Fruit fly (Drosophila melanogaster): ENCODE measurements around the gene Marf.

Gene Marf

DNA sequence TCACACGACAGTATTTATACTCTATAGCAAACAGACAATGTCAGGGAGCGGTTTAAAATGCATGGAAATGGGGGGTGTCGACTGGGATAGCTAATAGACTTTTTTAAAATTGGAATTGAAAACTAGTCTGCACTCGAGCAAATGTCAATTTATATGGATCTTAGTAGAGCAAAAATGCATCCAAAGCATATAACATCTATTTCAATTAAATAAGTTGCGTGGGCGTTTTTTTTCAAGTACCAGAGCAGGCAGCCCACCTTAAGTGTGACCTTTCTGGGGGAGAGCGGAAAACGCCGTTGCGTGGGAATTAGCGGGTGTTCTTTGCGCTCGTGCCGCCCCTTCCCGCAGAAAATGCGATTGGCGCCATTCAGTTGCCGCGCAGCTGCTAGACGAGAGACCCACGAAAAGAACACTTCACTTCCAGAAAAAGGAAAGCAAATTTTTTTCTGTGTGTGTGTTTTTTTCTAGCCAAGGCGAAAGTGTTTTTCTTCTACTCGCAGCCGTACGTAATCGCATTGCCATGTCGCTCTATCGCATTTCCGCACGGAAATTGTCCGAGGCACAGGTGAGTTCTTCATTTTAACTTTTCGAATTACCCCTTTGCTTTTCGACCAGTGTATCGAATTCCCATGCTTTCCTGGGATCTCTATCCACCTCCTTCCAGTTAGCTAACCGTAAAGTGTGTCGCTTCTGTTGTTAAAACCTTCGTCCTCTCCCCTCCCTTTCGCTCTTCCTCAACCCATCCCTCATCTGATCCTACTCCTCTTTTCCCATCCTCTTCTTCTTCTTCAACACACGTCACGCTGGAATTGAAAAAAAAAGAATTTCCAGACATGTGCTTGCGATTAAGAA, 13.6 kb upstream of the Marf start (continued):
- TF ChIP-seq Atf6 (GFP tag; IDR thresholded peaks at IDR 0.05) (no peak; the same call in 1 of the 2 replicates), ranshi (GFP tag; IDR thresholded peaks at IDR 0.05) (no peak; the same call in 1 of the 2 replicates), Xrp1 (GFP tag; IDR thresholded peaks at IDR 0.05) (peak; percentile 27; the same call in 1 of the 2 replicates), GATAe (GFP tag; conservative IDR thresholded peaks at IDR 0.05) (no peak), B-H1 (GFP tag; IDR thresholded peaks at IDR 0.05) (no peak; the same call in 2 of the 3 replicates), eve (GFP tag; optimal IDR thresholded peaks at IDR 0.05) (no peak), CG2875 (GFP tag; optimal IDR thresholded peaks at IDR 0.05) (no peak), CG10979 (tag; optimal IDR thresholded peaks at IDR 0.05) (no peak), ara (GFP tag; IDR thresholded peaks at IDR 0.05) (no peak), CG18476 (GFP tag; optimal IDR thresholded peaks at IDR 0.05) (no peak), mam (GFP tag; optimal IDR thresholded peaks at IDR 0.05) (peak; percentile 5), Gug (GFP tag; IDR thresholded peaks at IDR 0.05) (no peak), CG3065 (GFP tag; optimal IDR thresholded peaks at IDR 0.05) (peak; percentile 34), CG17612 (GFP tag; IDR thresholded peaks at IDR 0.05) (no peak), CG18011 (GFP tag; optimal IDR thresholded peaks at IDR 0.05) (peak; percentile 98), pros (GFP tag; optimal IDR thresholded peaks at IDR 0.05) (no peak), CG43689 (GFP tag; IDR thresholded peaks at IDR 0.05) (no peak), CG30403 (GFP tag; optimal IDR thresholded peaks at IDR 0.05) (no peak), CG7357 (GFP tag; IDR thresholded peaks at IDR 0.05) (no peak), NFAT (GFP tag; IDR thresholded peaks at IDR 0.05) (0 out of 2 replicates have a peak, but pooled peaks have one; percentile 9), Bdp1 (GFP tag; optimal IDR thresholded peaks at IDR 0.05) (no peak), tup (GFP tag; optimal IDR thresholded peaks at IDR 0.05) (no peak), CG2712 (tag; optimal IDR thresholded peaks at IDR 0.05) (no peak), Dfd (GFP tag; optimal IDR thresholded peaks at IDR 0.05) (no peak), dati (GFP tag; IDR thresholded peaks at IDR 0.05) (no peak), Ssrp (tag; optimal IDR thresholded peaks at IDR 0.05) (no peak), CG10462 (GFP tag; optimal IDR thresholded peaks at IDR 0.05) (no peak), sc (optimal IDR thresholded peaks at IDR 0.05) (no peak), sc (GFP tag; optimal IDR thresholded peaks at IDR 0.05) (no peak), Oaz (GFP tag; IDR thresholded peaks at IDR 0.05) (no peak), grau (tag; optimal IDR thresholded peaks at IDR 0.05) (peak; percentile 30), CG5245 (GFP tag; optimal IDR thresholded peaks at IDR 0.05) (no peak), NC2α (GFP tag; optimal IDR thresholded peaks at IDR 0.05) (no peak), Hr3 (GFP tag; optimal IDR thresholded peaks at IDR 0.05) (no peak), HLH3B (GFP tag; IDR thresholded peaks at IDR 0.05) (0 out of 2 replicates have a peak, but pooled peaks have one; percentile 14), row (GFP tag; IDR thresholded peaks at IDR 0.05) (peak; percentile 28; the same call in 1 of the 3 replicates), CG16815 (GFP tag; optimal IDR thresholded peaks at IDR 0.05) (no peak), CG8089 (GFP tag; optimal IDR thresholded peaks at IDR 0.05) (no peak), CG9876 (GFP tag; optimal IDR thresholded peaks at IDR 0.05) (no peak), Poxn (GFP tag; IDR thresholded peaks at IDR 0.05) (no peak), h (optimal IDR thresholded peaks at IDR 0.05) (no peak), Tbp (GFP tag; optimal IDR thresholded peaks at IDR 0.05) (no peak), TFAM (GFP tag; optimal IDR thresholded peaks at IDR 0.05) (no peak), rib (GFP tag; IDR thresholded peaks at IDR 0.05) (peak; percentile 50; the same call in 1 of the 2 replicates), Dek (tag; optimal IDR thresholded peaks at IDR 0.05) (no peak), CG18764 (GFP tag; optimal IDR thresholded peaks at IDR 0.05) (no peak), D19B (GFP tag; optimal IDR thresholded peaks at IDR 0.05) (no peak), stwl (tag; optimal IDR thresholded peaks at IDR 0.05) (peak; percentile 60), CG8765 (GFP tag; IDR thresholded peaks at IDR 0.05) (no peak), peb (GFP tag; IDR thresholded peaks at IDR 0.05) (no peak), CG7928 (GFP tag; optimal IDR thresholded peaks at IDR 0.05) (peak; percentile 24)

Data from whole organism, embryonic.